Fruit fly (Drosophila melanogaster) whole organism, embryonic: Measurements from ENCODE around the gene scpr-C.
A peak's percentile ranks its signal among the peaks of the same experiment; 100 is the strongest.

Source experiments
- Atf-2 ChIP-seq: fragments of 200-800 bp; sonication (Bioruptor generic); optimal IDR thresholded peaks from 2 replicates; lab custom pipeline; 2016; ENCODE audit warnings: missing biosample characterization, missing genetic modification characterization
- Awh ChIP-seq: fragments of 200-800 bp; sonication (Bioruptor generic); IDR thresholded peaks from 2 replicates; pipeline ENCODE4, ENCODE4 v1.3.6; 2022; ENCODE audit warnings: missing biosample characterization, missing genetic modification characterization
- B-H2 ChIP-seq: fragments of 200-800 bp; sonication (Bioruptor generic); optimal IDR thresholded peaks from 2 replicates; lab custom pipeline; 2018; ENCODE audit warnings: missing biosample characterization, mild to moderate bottlenecking, missing genetic modification characterization
- Bdp1 ChIP-seq: fragments of 200-800 bp; sonication (Bioruptor generic); optimal IDR thresholded peaks from 3 replicates; lab custom pipeline; 2016; ENCODE audit warnings: missing biosample characterization, missing genetic modification characterization
- CG10366 ChIP-seq: fragments of 200-800 bp; sonication (Bioruptor generic); IDR thresholded peaks from 2 replicates; pipeline ENCODE4 v1.3.6; 2022; ENCODE audit warnings: missing biosample characterization, missing genetic modification characterization
- CG11093 ChIP-seq: fragments of 200-800 bp; sonication (Bioruptor generic); IDR thresholded peaks from 3 replicates; pipeline ENCODE4 v1.3.6; 2022; ENCODE audit warnings: missing biosample characterization, missing genetic modification characterization
- CG11456 ChIP-seq: fragments of 200-800 bp; sonication (Bioruptor generic); IDR thresholded peaks from 3 replicates; pipeline ENCODE4 v1.3.6; 2022; ENCODE audit warnings: missing biosample characterization, missing genetic modification characterization
- CG12659 ChIP-seq: fragments of 200-800 bp; sonication (Bioruptor generic); optimal IDR thresholded peaks from 3 replicates; lab custom pipeline; 2017; ENCODE audit warnings: mild to moderate bottlenecking, missing biosample characterization, missing genetic modification reagents, missing genetic modification characterization
- CG17359 ChIP-seq: fragments of 200-800 bp; sonication (Bioruptor generic); optimal IDR thresholded peaks from 3 replicates; lab custom pipeline; 2018; ENCODE audit warnings: missing biosample characterization, mild to moderate bottlenecking, missing genetic modification characterization, moderate library complexity
- CG17802 ChIP-seq: fragments of 200-800 bp; sonication (Bioruptor generic); optimal IDR thresholded peaks from 2 replicates; lab custom pipeline; 2018; ENCODE audit warnings: missing biosample characterization, mild to moderate bottlenecking, missing genetic modification characterization, moderate library complexity
- CG2129 ChIP-seq: fragments of 200-800 bp; sonication (Bioruptor generic); IDR thresholded peaks from 2 replicates; pipeline ENCODE4 v1.3.6; 2022; ENCODE audit warnings: missing biosample characterization, missing genetic modification characterization; ENCODE audit not compliant: partially characterized antibody
- CG2678 ChIP-seq: fragments of 200-800 bp; sonication (Bioruptor generic); optimal IDR thresholded peaks from 3 replicates; lab custom pipeline; 2019; ENCODE audit warnings: missing biosample characterization, mild to moderate bottlenecking, missing genetic modification characterization, moderate library complexity
- CG31441 ChIP-seq: fragments of 200-800 bp; sonication (Bioruptor generic); IDR thresholded peaks from 2 replicates; pipeline ENCODE4 v1.3.6; 2022; ENCODE audit warnings: missing biosample characterization, missing genetic modification characterization
- CG32532 ChIP-seq: fragments of 200-800 bp; sonication (Bioruptor generic); IDR thresholded peaks from 2 replicates; pipeline ENCODE4 v1.3.6; 2022; ENCODE audit warnings: missing biosample characterization, missing genetic modification characterization
- CG32772 ChIP-seq: fragments of 200-800 bp; sonication (Bioruptor generic); IDR thresholded peaks from 2 replicates; pipeline ENCODE4 v1.3.6; 2022; ENCODE audit warnings: missing biosample characterization, missing genetic modification characterization
- CG34376 ChIP-seq: fragments of 200-800 bp; sonication (Bioruptor generic); optimal IDR thresholded peaks from 2 replicates; lab custom pipeline; 2018; ENCODE audit warnings: missing biosample characterization, mild to moderate bottlenecking, missing genetic modification characterization
- CG3838 ChIP-seq: fragments of 200-800 bp; sonication (Bioruptor generic); optimal IDR thresholded peaks from 3 replicates; lab custom pipeline; 2016; ENCODE audit warnings: missing biosample characterization, missing genetic modification characterization
- CG4617 ChIP-seq: fragments of 200-800 bp; sonication (Bioruptor generic); optimal IDR thresholded peaks from 3 replicates; lab custom pipeline; 2016; ENCODE audit warnings: missing biosample characterization, missing genetic modification characterization, borderline replicate concordance
- CG6654 ChIP-seq: fragments of 200-800 bp; sonication (Bioruptor generic); optimal IDR thresholded peaks from 2 replicates; lab custom pipeline; 2017; ENCODE audit warnings: missing biosample characterization, mild to moderate bottlenecking, missing genetic modification characterization
- CG9727 ChIP-seq: fragments of 200-800 bp; sonication (Bioruptor generic); optimal IDR thresholded peaks from 3 replicates; lab custom pipeline; 2017; ENCODE audit warnings: missing biosample characterization, mild to moderate bottlenecking, missing genetic modification characterization
- CoRest ChIP-seq: fragments of 200-800 bp; sonication (Bioruptor generic); optimal IDR thresholded peaks from 3 replicates; lab custom pipeline; 2018; ENCODE audit warnings: missing biosample characterization, mild to moderate bottlenecking, missing genetic modification characterization, moderate library complexity
- Dip3 ChIP-seq: fragments of 200-800 bp; sonication (Bioruptor generic); optimal IDR thresholded peaks from 3 replicates; lab custom pipeline; 2016; ENCODE audit warnings: missing biosample characterization, missing genetic modification characterization
- Fer3 ChIP-seq: fragments of 200-800 bp; sonication (Bioruptor generic); optimal IDR thresholded peaks from 2 replicates; lab custom pipeline; 2018; ENCODE audit warnings: missing biosample characterization, mild to moderate bottlenecking, missing genetic modification characterization, moderate library complexity
- Max ChIP-seq: fragments of 200-800 bp; sonication (Bioruptor generic); optimal IDR thresholded peaks from 2 replicates; lab custom pipeline; 2016; ENCODE audit warnings: missing biosample characterization, mild to moderate bottlenecking, missing genetic modification characterization
- NC2β ChIP-seq: fragments of 200-800 bp; sonication (Bioruptor generic); optimal IDR thresholded peaks from 2 replicates; lab custom pipeline; 2016; ENCODE audit warnings: missing biosample characterization, missing genetic modification characterization
- Side ChIP-seq: fragments of 200-800 bp; sonication (Bioruptor generic); optimal IDR thresholded peaks from 2 replicates; lab custom pipeline; 2016; ENCODE audit warnings: missing biosample characterization, missing genetic modification characterization
- Spps ChIP-seq: fragments of 200-800 bp; sonication (Bioruptor generic); optimal IDR thresholded peaks from 2 replicates; lab custom pipeline; 2018; ENCODE audit warnings: missing biosample characterization, mild to moderate bottlenecking, missing genetic modification characterization
- ab ChIP-seq: fragments of 200-800 bp; sonication (Bioruptor generic); optimal IDR thresholded peaks from 2 replicates; lab custom pipeline; 2016; ENCODE audit warnings: missing biosample characterization, missing genetic modification characterization
- abd-A ChIP-seq: fragments of 200-800 bp; sonication (Bioruptor generic); optimal IDR thresholded peaks from 3 replicates; lab custom pipeline; 2019; ENCODE audit warnings: missing biosample characterization, mild to moderate bottlenecking, missing genetic modification characterization, moderate library complexity
- ase ChIP-seq: fragments of 200-800 bp; sonication (Bioruptor generic); IDR thresholded peaks from 3 replicates; pipeline ENCODE4 v1.3.6; 2022; ENCODE audit warnings: missing biosample characterization, missing genetic modification characterization
- bcd ChIP-seq: fragments of 200-800 bp; sonication (Bioruptor generic); optimal IDR thresholded peaks from 2 replicates; lab custom pipeline; 2017; ENCODE audit warnings: missing biosample characterization, mild to moderate bottlenecking, missing genetic modification characterization
- da ChIP-seq: fragments of 200-800 bp; sonication (Bioruptor generic); optimal IDR thresholded peaks from 2 replicates; lab custom pipeline; 2016; ENCODE audit warnings: missing biosample characterization, missing genetic modification characterization
- dati ChIP-seq: fragments of 200-800 bp; sonication (Bioruptor generic); IDR thresholded peaks from 2 replicates; pipeline ENCODE4 v1.3.6; 2022; ENCODE audit warnings: missing biosample characterization, missing genetic modification characterization
- dysf ChIP-seq: fragments of 200-800 bp; sonication (Bioruptor generic); IDR thresholded peaks from 3 replicates; pipeline ENCODE4 v1.3.6; 2022; ENCODE audit warnings: missing biosample characterization, missing genetic modification characterization
- fd102C ChIP-seq: fragments of 200-800 bp; sonication (Bioruptor generic); optimal IDR thresholded peaks from 2 replicates; lab custom pipeline; 2018; ENCODE audit warnings: missing biosample characterization, mild to moderate bottlenecking, missing genetic modification characterization, moderate library complexity
- fd96Cb ChIP-seq: fragments of 200-800 bp; sonication (Bioruptor generic); optimal IDR thresholded peaks from 2 replicates; lab custom pipeline; 2018; ENCODE audit warnings: missing biosample characterization, mild to moderate bottlenecking, missing genetic modification characterization, moderate library complexity
- h ChIP-seq: fragments of >200 bp; optimal IDR thresholded peaks from 2 replicates; lab custom pipeline; 2017
- insv ChIP-seq, 2 experiments: fragments of 200-800 bp; sonication (Bioruptor generic); optimal IDR thresholded peaks; 3 replicates each; lab custom pipeline; 2016 to 2018; ENCODE audit warnings: missing biosample characterization in 2 of 2, missing genetic modification characterization in 2 of 2
- lbe ChIP-seq: fragments of 200-800 bp; sonication (Bioruptor generic); optimal IDR thresholded peaks from 2 replicates; lab custom pipeline; 2016; ENCODE audit warnings: missing biosample characterization, mild to moderate bottlenecking, missing genetic modification characterization
- mam ChIP-seq: fragments of 200-800 bp; sonication (Bioruptor generic); optimal IDR thresholded peaks from 3 replicates; lab custom pipeline; 2016; ENCODE audit warnings: missing biosample characterization, missing genetic modification characterization
- org-1 ChIP-seq: fragments of 200-800 bp; sonication (Bioruptor generic); optimal IDR thresholded peaks from 2 replicates; lab custom pipeline; 2017; ENCODE audit warnings: missing biosample characterization, missing genetic modification characterization
- p53 ChIP-seq: fragments of 200-800 bp; sonication (Bioruptor generic); optimal IDR thresholded peaks from 2 replicates; lab custom pipeline; 2016; ENCODE audit warnings: missing biosample characterization, missing genetic modification characterization
- pb ChIP-seq: fragments of 200-800 bp; sonication (Bioruptor generic); optimal IDR thresholded peaks from 3 replicates; lab custom pipeline; 2016; ENCODE audit warnings: missing biosample characterization, missing genetic modification characterization
- peb ChIP-seq: fragments of 200-800 bp; sonication (Bioruptor generic); IDR thresholded peaks from 2 replicates; pipeline ENCODE4 v1.3.6; 2022; ENCODE audit warnings: missing biosample characterization, missing genetic modification characterization
- pnt ChIP-seq: fragments of 200-800 bp; sonication (Bioruptor generic); optimal IDR thresholded peaks from 3 replicates; lab custom pipeline; 2016; ENCODE audit warnings: missing biosample characterization, missing genetic modification characterization
- so ChIP-seq: fragments of 200-800 bp; sonication (Bioruptor generic); IDR thresholded peaks from 3 replicates; pipeline ENCODE4 v1.3.6; 2022; ENCODE audit warnings: missing biosample characterization, missing genetic modification characterization
- twi ChIP-seq: fragments of 200-800 bp; optimal IDR thresholded peaks from 2 replicates; lab custom pipeline; 2019; ENCODE audit warnings: missing biosample characterization, mild to moderate bottlenecking, missing genetic modification characterization, moderate library complexity
- tx ChIP-seq: fragments of 200-800 bp; sonication (Bioruptor generic); optimal IDR thresholded peaks from 2 replicates; lab custom pipeline; 2016; ENCODE audit warnings: missing biosample characterization, missing genetic modification characterization
- unc-4 ChIP-seq: fragments of 200-800 bp; sonication (Bioruptor generic); IDR thresholded peaks from 2 replicates; pipeline ENCODE4 v1.3.6; 2022; ENCODE audit warnings: missing biosample characterization, missing genetic modification characterization; ENCODE audit not compliant: partially characterized antibody
- yki ChIP-seq: fragments of >200 bp; optimal IDR thresholded peaks from 3 replicates; lab custom pipeline; 2018

Gene scpr-C

dm6 chr3R:11198062-11198472, 27.3 kb upstream of the scpr-C start (continued):
- no peak for TF ChIP-seq fd96Cb
- no peak for TF ChIP-seq pb (GFP tag; lab: Kevin White, UChicago)
- no peak for TF ChIP-seq dysf (GFP tag; lab: Robert Waterston, UW)
- TF ChIP-seq unc-4 (GFP tag; lab: Robert Waterston, UW), result no peak
- peak; percentile 12 for TF ChIP-seq bcd (GFP tag; lab: Kevin White, UChicago)
- TF ChIP-seq CG2678 (tag; lab: Kevin White, UChicago), result no peak
- TF ChIP-seq CG6654, result no peak
- no peak for TF ChIP-seq Dip3 (GFP tag; lab: Kevin White, UChicago)
- no peak for TF ChIP-seq twi (tag; lab: Kevin White, UChicago)
- TF ChIP-seq CoRest (tag; lab: Kevin White, UChicago), result no peak
- no peak for TF ChIP-seq org-1
- no peak for TF ChIP-seq Spps (tag; lab: Kevin White, UChicago)
- no peak for TF ChIP-seq insv (GFP tag; optimal IDR thresholded peaks at IDR 0.05; lab: Kevin White, UChicago)
- no peak for TF ChIP-seq Side (GFP tag; lab: Kevin White, UChicago)
- TF ChIP-seq CG11456, result no peak
- peak; percentile 12 for TF ChIP-seq Fer3
- no peak for TF ChIP-seq CG2129 (GFP tag; lab: Robert Waterston, UW)
- no peak for TF ChIP-seq CG17359 (tag; lab: Kevin White, UChicago)
- TF ChIP-seq mam (GFP tag; lab: Kevin White, UChicago), result no peak
- no peak for TF ChIP-seq peb (GFP tag; lab: Robert Waterston, UW)
- no peak for TF ChIP-seq so
- TF ChIP-seq CG3838, result no peak
- TF ChIP-seq abd-A, result peak; percentile 78
- no peak for TF ChIP-seq NC2β
- TF ChIP-seq Atf-2 (GFP tag; lab: Kevin White, UChicago), result no peak
- no peak for TF ChIP-seq p53
- TF ChIP-seq da (GFP tag; lab: Kevin White, UChicago), result no peak
- no peak for TF ChIP-seq Awh (GFP tag; lab: Robert Waterston, UW)
- TF ChIP-seq h (lab: Kevin White, UChicago), result no peak
- no peak for TF ChIP-seq Bdp1 (GFP tag; lab: Kevin White, UChicago)
- TF ChIP-seq CG32532, result peak; percentile 54
- TF ChIP-seq B-H2 (GFP tag; lab: Kevin White, UChicago), result no peak
- TF ChIP-seq tx (GFP tag; lab: Kevin White, UChicago), result no peak
- peak; percentile 36 for TF ChIP-seq CG34376 (GFP tag; lab: Kevin White, UChicago)
- TF ChIP-seq yki (lab: Kevin White, UChicago), result no peak
- TF ChIP-seq CG9727 (GFP tag; lab: Kevin White, UChicago), result no peak
- TF ChIP-seq ase, result no peak
- TF ChIP-seq ab, result no peak
- no peak for TF ChIP-seq CG17802 (tag; lab: Kevin White, UChicago)
- TF ChIP-seq Max, result no peak
- TF ChIP-seq pnt, result no peak
- TF ChIP-seq CG10366, result no peak
- TF ChIP-seq CG12659 (GFP tag; lab: Kevin White, UChicago), result no peak
- TF ChIP-seq lbe (GFP tag; lab: Kevin White, UChicago), result no peak
- TF ChIP-seq fd102C, result no peak
- no peak for TF ChIP-seq CG4617 (GFP tag; lab: Kevin White, UChicago)
- TF ChIP-seq dati, result no peak
- no peak for TF ChIP-seq CG11093 (GFP tag; lab: Robert Waterston, UW)
- TF ChIP-seq CG32772 (GFP tag; lab: Robert Waterston, UW), result no peak
- no peak for TF ChIP-seq CG31441 (GFP tag; lab: Robert Waterston, UW)
